Fruit fly (Drosophila melanogaster): ENCODE measurements around the gene Lar.
A peak's percentile ranks its signal among the peaks of the same experiment; 100 is the strongest.

Gene Lar

dm6 chr2L:19576299-19576971 lies 10.0 kb upstream of the Lar start (continued):
- TF ChIP-seq CG10366 (GFP tag; IDR thresholded peaks at IDR 0.05): no peak; the same call in 1 of the 2 replicates
- TF ChIP-seq CG31441 (GFP tag; IDR thresholded peaks at IDR 0.05): no peak
- no peak for TF ChIP-seq ken (GFP tag; IDR thresholded peaks at IDR 0.05)
- no peak for TF ChIP-seq NC2β (GFP tag; optimal IDR thresholded peaks at IDR 0.05)
- no peak for TF ChIP-seq Tbp (GFP tag; optimal IDR thresholded peaks at IDR 0.05)
- no peak for TF ChIP-seq CG4360 (GFP tag; IDR thresholded peaks at IDR 0.05)
- no peak for TF ChIP-seq CG17829 (tag; optimal IDR thresholded peaks at IDR 0.05)
- no peak for TF ChIP-seq CG13624 (GFP tag; optimal IDR thresholded peaks at IDR 0.05)
- no peak for TF ChIP-seq CG13287 (GFP tag; IDR thresholded peaks at IDR 0.05; ENCODE audit: partially characterized antibody)
- TF ChIP-seq prd (optimal IDR thresholded peaks at IDR 0.05): no peak
- no peak for TF ChIP-seq prd (GFP tag; IDR thresholded peaks at IDR 0.05)
- TF ChIP-seq Dp (GFP tag; optimal IDR thresholded peaks at IDR 0.05): no peak
- TF ChIP-seq fd64A (GFP tag; optimal IDR thresholded peaks at IDR 0.05): no peak
- TF ChIP-seq CG7987 (GFP tag; optimal IDR thresholded peaks at IDR 0.05): no peak
- TF ChIP-seq mld (GFP tag; IDR thresholded peaks at IDR 0.05; ENCODE audit: partially characterized antibody): no peak
- peak; percentile 21 for TF ChIP-seq Sox100B (GFP tag; optimal IDR thresholded peaks at IDR 0.05)
- TF ChIP-seq Vsx1 (GFP tag; optimal IDR thresholded peaks at IDR 0.05): no peak
- no peak for TF ChIP-seq HmgD (GFP tag; optimal IDR thresholded peaks at IDR 0.05)
- no peak for TF ChIP-seq z (GFP tag; IDR thresholded peaks at IDR 0.05)
- no peak for TF ChIP-seq CG7928 (GFP tag; optimal IDR thresholded peaks at IDR 0.05)
- no peak for TF ChIP-seq lmd (GFP tag; IDR thresholded peaks at IDR 0.05)
- no peak for TF ChIP-seq tup (GFP tag; optimal IDR thresholded peaks at IDR 0.05)
- no peak for TF ChIP-seq CG17802 (tag; optimal IDR thresholded peaks at IDR 0.05)
- no peak for TF ChIP-seq cas (GFP tag; IDR thresholded peaks at IDR 0.05)
- no peak for TF ChIP-seq ttk (GFP tag; IDR thresholded peaks at IDR 0.05)
- TF ChIP-seq pita (GFP tag; optimal IDR thresholded peaks at IDR 0.05): no peak
- no peak for TF ChIP-seq Mes4 (GFP tag; optimal IDR thresholded peaks at IDR 0.05)
- TF ChIP-seq fd102C (GFP tag; optimal IDR thresholded peaks at IDR 0.05): no peak
- TF ChIP-seq CG32767 (GFP tag; IDR thresholded peaks at IDR 0.05): peak; percentile 68
- TF ChIP-seq pb (GFP tag; optimal IDR thresholded peaks at IDR 0.05): no peak
- no peak for TF ChIP-seq CG1832 (GFP tag; optimal IDR thresholded peaks at IDR 0.05)
- TF ChIP-seq da (GFP tag; optimal IDR thresholded peaks at IDR 0.05): no peak
- TF ChIP-seq Six4 (GFP tag; optimal IDR thresholded peaks at IDR 0.05): no peak
- no peak for TF ChIP-seq Gug (GFP tag; IDR thresholded peaks at IDR 0.05)
- TF ChIP-seq CG17612 (GFP tag; IDR thresholded peaks at IDR 0.05): no peak
- no peak for TF ChIP-seq zfh1 (GFP tag; IDR thresholded peaks at IDR 0.05)
- no peak for TF ChIP-seq chn (GFP tag; optimal IDR thresholded peaks at IDR 0.05)
- TF ChIP-seq CG18619 (GFP tag; optimal IDR thresholded peaks at IDR 0.05): no peak
- TF ChIP-seq toy (GFP tag; IDR thresholded peaks at IDR 0.05): no peak
- TF ChIP-seq CG14441 (GFP tag; IDR thresholded peaks at IDR 0.05): no peak
- peak; percentile 38 for TF ChIP-seq lbe (GFP tag; optimal IDR thresholded peaks at IDR 0.05)
- no peak for TF ChIP-seq pum (GFP tag; optimal IDR thresholded peaks at IDR 0.05)
- no peak for TF ChIP-seq maf-S (GFP tag; optimal IDR thresholded peaks at IDR 0.05)
- peak in 1 of 2 experiments; percentile 60 for TF ChIP-seq tll (GFP tag; optimal IDR thresholded peaks at IDR 0.05)
- no peak for TF ChIP-seq Xbp1 (GFP tag; optimal IDR thresholded peaks at IDR 0.05)
- TF ChIP-seq CG2116 (GFP tag; optimal IDR thresholded peaks at IDR 0.05): peak; percentile 9
- TF ChIP-seq CG8281 (tag; optimal IDR thresholded peaks at IDR 0.05): no peak
- no peak for TF ChIP-seq CG4617 (GFP tag; optimal IDR thresholded peaks at IDR 0.05; ENCODE audit: borderline replicate concordance)
- no peak for TF ChIP-seq eyg (GFP tag; optimal IDR thresholded peaks at IDR 0.05)
- TF ChIP-seq mam (GFP tag; optimal IDR thresholded peaks at IDR 0.05): no peak
- TF ChIP-seq Hey (tag; optimal IDR thresholded peaks at IDR 0.05): no peak

Data from whole organism, embryonic.